Fruit fly (Drosophila melanogaster) whole organism, adult: ENCODE measurements around the gene bark.

Experiments used
- CG11617 ChIP-seq: fragments of 200-800 bp; sonication (Bioruptor generic); optimal IDR thresholded peaks from 2 replicates; lab custom pipeline; 2017; ENCODE audit warnings: mild to moderate bottlenecking, missing biosample characterization, missing genetic modification reagents, missing genetic modification characterization
- CG5204 ChIP-seq: fragments of 200-800 bp; sonication (Bioruptor generic); optimal IDR thresholded peaks from 2 replicates; lab custom pipeline; 2016; ENCODE audit warnings: missing biosample characterization, missing genetic modification characterization
- Hr96 ChIP-seq: fragments of 200-800 bp; sonication (Bioruptor generic); optimal IDR thresholded peaks from 2 replicates; lab custom pipeline; 2016; ENCODE audit warnings: missing biosample characterization, missing genetic modification characterization
- bab1 ChIP-seq: fragments of 200-800 bp; sonication (Bioruptor generic); optimal IDR thresholded peaks from 3 replicates; lab custom pipeline; 2019; ENCODE audit warnings: missing biosample characterization, mild to moderate bottlenecking, missing genetic modification characterization, moderate library complexity
- cnc ChIP-seq, 2 experiments: fragments of >200 bp; optimal IDR thresholded peaks; 2 replicates each; lab custom pipeline; 2017
- ovo ChIP-seq: fragments of 200-800 bp; sonication (Bioruptor generic); optimal IDR thresholded peaks from 2 replicates; lab custom pipeline; 2016; ENCODE audit warnings: missing biosample characterization, missing genetic modification characterization

DNA sequence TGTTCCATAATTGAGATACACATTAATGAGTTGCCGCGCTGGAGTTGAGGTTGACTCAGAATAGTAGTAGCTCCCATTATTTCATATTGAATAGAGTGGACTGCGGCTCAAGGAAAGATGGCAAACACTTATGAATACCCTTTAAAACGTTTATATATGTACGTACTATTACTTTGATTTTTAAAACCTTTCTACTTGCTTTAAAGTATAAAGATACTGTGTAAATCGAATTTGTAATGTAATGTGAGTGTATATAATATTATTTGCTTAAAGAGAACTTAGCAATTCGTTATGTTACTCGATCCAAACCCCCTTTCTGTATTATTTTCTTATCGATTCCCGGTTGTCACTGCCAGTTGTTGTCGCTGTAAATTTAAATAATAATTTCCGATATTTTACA lies 64.3 kb downstream of the bark start:
- TF ChIP-seq Hr96 (GFP tag; lab: Kevin White, UChicago) = no peak
- no peak for TF ChIP-seq ovo
- TF ChIP-seq cnc (optimal IDR thresholded peaks at IDR 0.05; lab: Kevin White, UChicago) = no peak
- TF ChIP-seq CG5204 = no peak
- no peak for TF ChIP-seq bab1 (GFP tag; lab: Kevin White, UChicago)
- TF ChIP-seq CG11617 = no peak
